In genomic region chrV:12478990-12479389, ce11 we compare ENCODE assay signal across 7 worm cellular contexts.
A peak's percentile ranks its signal among the peaks of the same experiment; 100 is the strongest.
TF ChIP-seq lines count a peak whose summit lies in the region.

No protein-coding gene starts in this region.

TF ChIP-seq in whole organism, L1 larva, 84 proteins besides CTCF, POLR2A, EP300 and RAD21 (continues in another document):
- no peak for TF ChIP-seq pax-3 (tag; optimal IDR thresholded peaks at IDR 0.05; lab: Kevin White, UChicago)
- TF ChIP-seq lsy-2 (tag; optimal IDR thresholded peaks at IDR 0.05; lab: Kevin White, UChicago), result peak in 1 of 2 experiments; percentile 39
- TF ChIP-seq fos-1 (tag; optimal IDR thresholded peaks at IDR 0.05; lab: Kevin White, UChicago), result no peak
- TF ChIP-seq jun-1 (tag; optimal IDR thresholded peaks at IDR 0.05; lab: Kevin White, UChicago), result no peak
- no peak for TF ChIP-seq F16B12.6 (tag; optimal IDR thresholded peaks at IDR 0.05; lab: Kevin White, UChicago)
- TF ChIP-seq fkh-4 (tag; optimal IDR thresholded peaks at IDR 0.05; lab: Kevin White, UChicago; ENCODE audit: borderline replicate concordance), result no peak
- no peak for TF ChIP-seq aly-2 (tag; optimal IDR thresholded peaks at IDR 0.05; lab: Kevin White, UChicago)
- TF ChIP-seq mep-1 (tag; optimal IDR thresholded peaks at IDR 0.05; lab: Kevin White, UChicago), result peak; percentile 32
- TF ChIP-seq unc-86 (tag; optimal IDR thresholded peaks at IDR 0.05; lab: Kevin White, UChicago), result no peak
- no peak for TF ChIP-seq unc-130 (tag; optimal IDR thresholded peaks at IDR 0.05; lab: Kevin White, UChicago)
- no peak for TF ChIP-seq ztf-4 (tag; optimal IDR thresholded peaks at IDR 0.05; lab: Kevin White, UChicago)
- TF ChIP-seq hlh-17 (GFP tag; optimal IDR thresholded peaks at IDR 0.05; lab: Kevin White, UChicago; ENCODE audit: borderline replicate concordance), result no peak
- no peak for TF ChIP-seq alr-1 (tag; optimal IDR thresholded peaks at IDR 0.05; lab: Kevin White, UChicago; ENCODE audit: borderline replicate concordance)

TF ChIP-seq in whole organism, L2 larva, 48 proteins besides CTCF, POLR2A, EP300 and RAD21:
- TF ChIP-seq F13H6.1 (tag; optimal IDR thresholded peaks at IDR 0.05; lab: Kevin White, UChicago) (peak; percentile 59), gmeb-1 (tag; optimal IDR thresholded peaks at IDR 0.05; lab: Kevin White, UChicago) (no peak), ztf-11 (tag; optimal IDR thresholded peaks at IDR 0.05; lab: Kevin White, UChicago) (no peak), lsy-2 (tag; optimal IDR thresholded peaks at IDR 0.05; lab: Kevin White, UChicago) (peak in 1 of 2 experiments; percentile 28), alr-1 (tag; optimal IDR thresholded peaks at IDR 0.05; lab: Kevin White, UChicago) (no peak), blmp-1 (tag; optimal IDR thresholded peaks at IDR 0.05; lab: Kevin White, UChicago; ENCODE audit: insufficient read depth) (no peak), skn-1 (tag; optimal IDR thresholded peaks at IDR 0.05; lab: Kevin White, UChicago) (no peak), C34F6.9 (tag; optimal IDR thresholded peaks at IDR 0.05; lab: Kevin White, UChicago) (peak; percentile 61), elt-1 (tag; optimal IDR thresholded peaks at IDR 0.05; lab: Kevin White, UChicago) (no peak), sma-9 (GFP tag; optimal IDR thresholded peaks at IDR 0.05; lab: Kevin White, UChicago) (peak; percentile 17), sma-9 (tag; optimal IDR thresholded peaks at IDR 0.05; lab: Kevin White, UChicago) (no peak), nhr-129 (tag; optimal IDR thresholded peaks at IDR 0.05; lab: Kevin White, UChicago) (peak; percentile 47)

TF ChIP-seq in whole organism, L3 larva, 47 proteins besides CTCF, POLR2A, EP300 and RAD21:
- TF ChIP-seq egl-5 (tag; optimal IDR thresholded peaks at IDR 0.05; lab: Kevin White, UChicago) (peak; percentile 18), elt-1 (tag; optimal IDR thresholded peaks at IDR 0.05; lab: Kevin White, UChicago) (no peak), lin-39 (tag; optimal IDR thresholded peaks at IDR 0.05; lab: Kevin White, UChicago) (no peak), nfya-1 (tag; optimal IDR thresholded peaks at IDR 0.05; lab: Kevin White, UChicago; ENCODE audit: insufficient read depth) (peak; percentile 23), aly-2 (tag; optimal IDR thresholded peaks at IDR 0.05; lab: Kevin White, UChicago) (no peak), mdl-1 (tag; optimal IDR thresholded peaks at IDR 0.05; lab: Kevin White, UChicago) (no peak), unc-62 (GFP tag; optimal IDR thresholded peaks at IDR 0.05; lab: Kevin White, UChicago) (no peak), nhr-237 (tag; optimal IDR thresholded peaks at IDR 0.05; lab: Kevin White, UChicago) (no peak), nhr-12 (tag; optimal IDR thresholded peaks at IDR 0.05; lab: Kevin White, UChicago) (no peak)

TF ChIP-seq in whole organism, L4 larva, 104 proteins besides CTCF, POLR2A, EP300 and RAD21:
- TF ChIP-seq aly-2 (tag; optimal IDR thresholded peaks at IDR 0.05; lab: Kevin White, UChicago) (no peak), hlh-11 (tag; optimal IDR thresholded peaks at IDR 0.05; lab: Kevin White, UChicago) (peak; percentile 61), F49E8.2 (tag; optimal IDR thresholded peaks at IDR 0.05; lab: Kevin White, UChicago; ENCODE audit: borderline replicate concordance) (no peak), daf-16 (GFP tag; optimal IDR thresholded peaks at IDR 0.05; lab: Kevin White, UChicago) (peak in 1 of 2 experiments; percentile 86), daf-16 (tag; optimal IDR thresholded peaks at IDR 0.05; lab: Kevin White, UChicago) (no peak), hmg-1.1 (GFP tag; IDR thresholded peaks at IDR 0.05; lab: Robert Waterston, UW) (0 out of 2 replicates have a peak, but pooled peaks have one; percentile 19), lir-3 (tag; optimal IDR thresholded peaks at IDR 0.05; lab: Kevin White, UChicago) (no peak), ctbp-1 (GFP tag; IDR thresholded peaks at IDR 0.05; lab: Robert Waterston, UW) (0 out of 2 replicates have a peak, but pooled peaks have one; percentile 34), nhr-11 (tag; optimal IDR thresholded peaks at IDR 0.05; lab: Kevin White, UChicago) (peak; percentile 56), attf-4 (tag; optimal IDR thresholded peaks at IDR 0.05; lab: Kevin White, UChicago) (no peak), saeg-2 (GFP tag; IDR thresholded peaks at IDR 0.05; lab: Robert Waterston, UW) (no peak), dmd-8 (GFP tag; IDR thresholded peaks at IDR 0.05; lab: Robert Waterston, UW) (0 out of 2 replicates have a peak, but pooled peaks have one; percentile 33)
TF ChIP-seq in whole organism, L4 larva: peak in this region for 6.

TF ChIP-seq in whole organism, late embryonic, 69 proteins besides CTCF, POLR2A, EP300 and RAD21:
- TF ChIP-seq tbx-2 (tag; optimal IDR thresholded peaks at IDR 0.05; lab: Kevin White, UChicago), result no peak
- no peak for TF ChIP-seq unc-42 (tag; optimal IDR thresholded peaks at IDR 0.05; lab: Kevin White, UChicago)
- TF ChIP-seq ceh-18 (tag; optimal IDR thresholded peaks at IDR 0.05; lab: Kevin White, UChicago), result peak; percentile 49
TF ChIP-seq in whole organism, late embryonic: peak in this region for 1.

TF ChIP-seq in whole organism, mixed stage, embryonic, 35 proteins besides CTCF, POLR2A, EP300 and RAD21:
- TF ChIP-seq unc-120 (tag; optimal IDR thresholded peaks at IDR 0.05; lab: Kevin White, UChicago; ENCODE audit: poor library complexity, severe bottlenecking) (peak; percentile 27), nhr-237 (tag; optimal IDR thresholded peaks at IDR 0.05; lab: Kevin White, UChicago) (no peak), lin-13 (tag; optimal IDR thresholded peaks at IDR 0.05; lab: Kevin White, UChicago) (no peak), ceh-39 (tag; optimal IDR thresholded peaks at IDR 0.05; lab: Kevin White, UChicago) (no peak), ztf-11 (tag; optimal IDR thresholded peaks at IDR 0.05; lab: Kevin White, UChicago) (no peak), tbx-8 (GFP tag; optimal IDR thresholded peaks at IDR 0.05; lab: Kevin White, UChicago) (no peak), hlh-1 (tag; optimal IDR thresholded peaks at IDR 0.05; lab: Kevin White, UChicago) (peak; percentile 54)

TF ChIP-seq in whole organism, young adult, 124 proteins besides CTCF, POLR2A, EP300 and RAD21:
- TF ChIP-seq hmg-20 (GFP tag; IDR thresholded peaks at IDR 0.05; lab: Robert Waterston, UW) (no peak), gei-17 (GFP tag; optimal IDR thresholded peaks at IDR 0.05; lab: Kevin White, UChicago) (no peak), B0035.1 (tag; optimal IDR thresholded peaks at IDR 0.05; lab: Kevin White, UChicago) (no peak), K11D2.4 (GFP tag; IDR thresholded peaks at IDR 0.05; lab: Robert Waterston, UW) (no peak), C06A6.2 (GFP tag; conservative IDR thresholded peaks at IDR 0.05; lab: Robert Waterston, UW) (no peak), cebp-1 (GFP tag; IDR thresholded peaks at IDR 0.05; lab: Robert Waterston, UW) (no peak), cebp-1 (tag; optimal IDR thresholded peaks at IDR 0.05; lab: Kevin White, UChicago) (no peak), F57A8.1 (GFP tag; optimal IDR thresholded peaks at IDR 0.05; lab: Kevin White, UChicago) (no peak), hmg-1.2 (GFP tag; IDR thresholded peaks at IDR 0.05; lab: Robert Waterston, UW) (0 out of 2 replicates have a peak, but pooled peaks have one; percentile 10)
